Worm (Caenorhabditis elegans) whole organism, L2 larva: ENCODE data around the gene arp-1.

ENCODE experiments used
- C34F6.9 ChIP-seq: fragments of 150-350 bp; optimal IDR thresholded peaks from 2 replicates; lab custom pipeline; 2014; ENCODE audit warnings: missing biosample characterization, missing genetic modification characterization
- F13H6.1 ChIP-seq: sonication (generic microtip); optimal IDR thresholded peaks from 2 replicates; lab custom pipeline; 2016; ENCODE audit warnings: missing genetic modification characterization, missing compliant biosample characterization
- R02D3.7 ChIP-seq: fragments of 150-350 bp; optimal IDR thresholded peaks from 2 replicates; lab custom pipeline; 2014; ENCODE audit warnings: missing biosample characterization, missing genetic modification characterization
- Y55F3AM.14 ChIP-seq: fragments of 200-800 bp; sonication (Bioruptor generic); optimal IDR thresholded peaks from 2 replicates; lab custom pipeline; 2018; ENCODE audit warnings: mild to moderate bottlenecking, missing genetic modification characterization, missing compliant biosample characterization
- ZK546.5 ChIP-seq: sonication (generic microtip); optimal IDR thresholded peaks from 2 replicates; lab custom pipeline; 2017; ENCODE audit warnings: missing biosample characterization, missing genetic modification characterization
- alr-1 ChIP-seq: fragments of 150-350 bp; optimal IDR thresholded peaks from 2 replicates; lab custom pipeline; 2014; ENCODE audit warnings: missing biosample characterization, missing genetic modification characterization
- aly-2 ChIP-seq: fragments of 150-350 bp; optimal IDR thresholded peaks from 2 replicates; lab custom pipeline; 2014; ENCODE audit warnings: missing biosample characterization, missing genetic modification characterization
- ama-1 ChIP-seq: fragments of 150-350 bp; optimal IDR thresholded peaks from 2 replicates; lab custom pipeline; 2018; ENCODE audit warnings: inconsistent platforms
- blmp-1 ChIP-seq: sonication (generic microtip); optimal IDR thresholded peaks from 2 replicates; lab custom pipeline; 2017; ENCODE audit warnings: missing genetic modification characterization, mild to moderate bottlenecking, missing compliant biosample characterization, antibody characterized with exemption, moderate library complexity; ENCODE audit not compliant: insufficient read depth
- ceh-16 ChIP-seq: fragments of 150-350 bp; optimal IDR thresholded peaks from 2 replicates; lab custom pipeline; 2014; ENCODE audit warnings: missing biosample characterization, missing genetic modification characterization
- ceh-82 ChIP-seq: fragments of 150-350 bp; optimal IDR thresholded peaks from 2 replicates; lab custom pipeline; 2014; ENCODE audit warnings: missing biosample characterization, missing genetic modification characterization
- crh-2 ChIP-seq: sonication (generic microtip); optimal IDR thresholded peaks from 2 replicates; lab custom pipeline; 2017; ENCODE audit warnings: missing biosample characterization, missing genetic modification characterization
- dmd-4 ChIP-seq: sonication (generic microtip); optimal IDR thresholded peaks from 2 replicates; lab custom pipeline; 2017; ENCODE audit warnings: missing biosample characterization, missing genetic modification characterization
- egl-27 ChIP-seq: sonication (generic microtip); optimal IDR thresholded peaks from 3 replicates; lab custom pipeline; 2017; ENCODE audit warnings: missing biosample characterization, missing genetic modification reagents, missing genetic modification characterization
- elt-1 ChIP-seq: fragments of 150-350 bp; optimal IDR thresholded peaks from 2 replicates; lab custom pipeline; 2014; ENCODE audit warnings: missing biosample characterization, missing genetic modification characterization
- elt-3 ChIP-seq: sonication (generic microtip); optimal IDR thresholded peaks from 2 replicates; lab custom pipeline; 2017; ENCODE audit warnings: missing biosample characterization, missing genetic modification characterization
- fos-1 ChIP-seq: fragments of 150-350 bp; optimal IDR thresholded peaks from 2 replicates; lab custom pipeline; 2014; ENCODE audit warnings: missing biosample characterization, missing genetic modification characterization
- gmeb-1 ChIP-seq: fragments of 150-350 bp; optimal IDR thresholded peaks from 2 replicates; lab custom pipeline; 2014; ENCODE audit warnings: missing biosample characterization, missing genetic modification characterization
- lin-11 ChIP-seq: fragments of 150-350 bp; sonication (generic microtip); optimal IDR thresholded peaks from 2 replicates; lab custom pipeline; 2014; ENCODE audit warnings: missing biosample characterization, missing genetic modification characterization, inconsistent platforms, mixed read lengths
- lin-13 ChIP-seq: fragments of 150-350 bp; optimal IDR thresholded peaks from 2 replicates; lab custom pipeline; 2014; ENCODE audit warnings: missing biosample characterization, missing genetic modification reagents, missing genetic modification characterization
- lin-39 ChIP-seq: fragments of 150-350 bp; optimal IDR thresholded peaks from 2 replicates; lab custom pipeline; 2014; ENCODE audit warnings: missing biosample characterization, missing genetic modification reagents, missing genetic modification characterization
- lsy-2 ChIP-seq, 2 experiments: fragments of 150-350 bp in 1 of 2; sonication (generic microtip) in 1 of 2; optimal IDR thresholded peaks; 2 replicates each; lab custom pipeline; 2014 to 2017; ENCODE audit warnings: missing biosample characterization in 2 of 2, missing genetic modification characterization in 2 of 2
- mab-5 ChIP-seq: fragments of 150-350 bp; optimal IDR thresholded peaks from 2 replicates; lab custom pipeline; 2014; ENCODE audit warnings: missing biosample characterization, missing genetic modification characterization
- mbf-1 ChIP-seq: sonication (generic microtip); optimal IDR thresholded peaks from 2 replicates; lab custom pipeline; 2017; ENCODE audit warnings: missing biosample characterization, missing genetic modification characterization
- mdl-1 ChIP-seq, 2 experiments: fragments of 150-350 bp in 1 of 2; sonication (generic microtip) in 1 of 2; optimal IDR thresholded peaks; 2 replicates each; lab custom pipeline; 2017; ENCODE audit warnings: missing biosample characterization in 2 of 2, missing genetic modification characterization in 2 of 2
- nhr-10 ChIP-seq: sonication (generic microtip); optimal IDR thresholded peaks from 2 replicates; lab custom pipeline; 2017; ENCODE audit warnings: missing biosample characterization, missing genetic modification characterization
- nhr-11 ChIP-seq: fragments of 150-350 bp; optimal IDR thresholded peaks from 2 replicates; lab custom pipeline; 2014; ENCODE audit warnings: missing biosample characterization, missing genetic modification characterization
- nhr-12 ChIP-seq: fragments of 150-350 bp; optimal IDR thresholded peaks from 2 replicates; lab custom pipeline; 2014; ENCODE audit warnings: missing biosample characterization, missing genetic modification characterization
- nhr-129 ChIP-seq: fragments of 150-350 bp; optimal IDR thresholded peaks from 2 replicates; lab custom pipeline; 2014; ENCODE audit warnings: missing biosample characterization, missing genetic modification characterization
- nhr-21 ChIP-seq: fragments of 150-350 bp; optimal IDR thresholded peaks from 2 replicates; lab custom pipeline; 2014; ENCODE audit warnings: missing biosample characterization, missing genetic modification characterization
- nhr-23 ChIP-seq: fragments of 150-350 bp; optimal IDR thresholded peaks from 2 replicates; lab custom pipeline; 2014; ENCODE audit warnings: missing biosample characterization, missing genetic modification reagents, missing genetic modification characterization
- nhr-237 ChIP-seq: fragments of 150-350 bp; optimal IDR thresholded peaks from 2 replicates; lab custom pipeline; 2014; ENCODE audit warnings: missing biosample characterization, missing genetic modification characterization
- nhr-25 ChIP-seq: fragments of 150-350 bp; sonication (generic microtip); optimal IDR thresholded peaks from 3 replicates; lab custom pipeline; 2014; ENCODE audit warnings: missing biosample characterization, missing genetic modification characterization
- nhr-6 ChIP-seq: fragments of 150-350 bp; optimal IDR thresholded peaks from 2 replicates; lab custom pipeline; 2014; ENCODE audit warnings: missing biosample characterization, missing genetic modification characterization
- nhr-77 ChIP-seq: fragments of 150-350 bp; optimal IDR thresholded peaks from 2 replicates; lab custom pipeline; 2014; ENCODE audit warnings: missing biosample characterization, missing genetic modification characterization
- peb-1 ChIP-seq: fragments of 150-350 bp; optimal IDR thresholded peaks from 2 replicates; lab custom pipeline; 2014; ENCODE audit warnings: missing biosample characterization, missing genetic modification characterization
- sem-4 ChIP-seq: fragments of 150-350 bp; optimal IDR thresholded peaks from 2 replicates; lab custom pipeline; 2014; ENCODE audit warnings: missing biosample characterization, missing genetic modification reagents, missing genetic modification characterization
- skn-1 ChIP-seq: sonication (generic microtip); optimal IDR thresholded peaks from 2 replicates; lab custom pipeline; 2017; ENCODE audit warnings: missing biosample characterization, missing genetic modification characterization
- sma-3 ChIP-seq: sonication (generic microtip); optimal IDR thresholded peaks from 2 replicates; lab custom pipeline; 2016; ENCODE audit warnings: missing genetic modification reagents, missing genetic modification characterization, missing compliant biosample characterization
- sma-9 ChIP-seq, 2 experiments: fragments of 150-350 bp in 1 of 2; sonication (generic microtip) in 1 of 2; optimal IDR thresholded peaks; 2 replicates each; lab custom pipeline; 2014 to 2016; ENCODE audit warnings: missing genetic modification characterization in 2 of 2, mild to moderate bottlenecking in 1 of 2, missing biosample characterization in 1 of 2, missing compliant biosample characterization in 1 of 2, missing genetic modification reagents in 1 of 2, moderate library complexity in 1 of 2
- snpc-4 ChIP-seq: fragments of 150-350 bp; optimal IDR thresholded peaks from 2 replicates; lab custom pipeline; 2014; ENCODE audit warnings: missing biosample characterization, missing genetic modification characterization
- unc-39 ChIP-seq: fragments of 150-350 bp; optimal IDR thresholded peaks from 2 replicates; lab custom pipeline; 2014; ENCODE audit warnings: missing biosample characterization, missing genetic modification characterization
- unc-55 ChIP-seq: fragments of 150-350 bp; sonication (generic microtip); optimal IDR thresholded peaks from 3 replicates; lab custom pipeline; 2014; ENCODE audit warnings: missing biosample characterization, missing genetic modification reagents, missing genetic modification characterization
- unc-62 ChIP-seq: fragments of 150-350 bp; optimal IDR thresholded peaks from 2 replicates; lab custom pipeline; 2014; ENCODE audit warnings: missing biosample characterization, missing genetic modification reagents, missing genetic modification characterization
- zag-1 ChIP-seq: fragments of 150-350 bp; optimal IDR thresholded peaks from 2 replicates; lab custom pipeline; 2014; ENCODE audit warnings: missing biosample characterization, missing genetic modification characterization
- ztf-1 ChIP-seq: fragments of 200-800 bp; sonication (Bioruptor generic); conservative IDR thresholded peaks from 2 replicates; pipeline ENCODE4 v1.3.6; 2022; ENCODE audit warnings: missing genetic modification characterization, missing compliant biosample characterization
- ztf-11 ChIP-seq: sonication (generic microtip); optimal IDR thresholded peaks from 2 replicates; lab custom pipeline; 2017; ENCODE audit warnings: missing biosample characterization, missing genetic modification characterization
- ztf-4 ChIP-seq: fragments of 150-350 bp; optimal IDR thresholded peaks from 2 replicates; lab custom pipeline; 2014; ENCODE audit warnings: missing biosample characterization, missing genetic modification characterization

Gene arp-1

DNA sequence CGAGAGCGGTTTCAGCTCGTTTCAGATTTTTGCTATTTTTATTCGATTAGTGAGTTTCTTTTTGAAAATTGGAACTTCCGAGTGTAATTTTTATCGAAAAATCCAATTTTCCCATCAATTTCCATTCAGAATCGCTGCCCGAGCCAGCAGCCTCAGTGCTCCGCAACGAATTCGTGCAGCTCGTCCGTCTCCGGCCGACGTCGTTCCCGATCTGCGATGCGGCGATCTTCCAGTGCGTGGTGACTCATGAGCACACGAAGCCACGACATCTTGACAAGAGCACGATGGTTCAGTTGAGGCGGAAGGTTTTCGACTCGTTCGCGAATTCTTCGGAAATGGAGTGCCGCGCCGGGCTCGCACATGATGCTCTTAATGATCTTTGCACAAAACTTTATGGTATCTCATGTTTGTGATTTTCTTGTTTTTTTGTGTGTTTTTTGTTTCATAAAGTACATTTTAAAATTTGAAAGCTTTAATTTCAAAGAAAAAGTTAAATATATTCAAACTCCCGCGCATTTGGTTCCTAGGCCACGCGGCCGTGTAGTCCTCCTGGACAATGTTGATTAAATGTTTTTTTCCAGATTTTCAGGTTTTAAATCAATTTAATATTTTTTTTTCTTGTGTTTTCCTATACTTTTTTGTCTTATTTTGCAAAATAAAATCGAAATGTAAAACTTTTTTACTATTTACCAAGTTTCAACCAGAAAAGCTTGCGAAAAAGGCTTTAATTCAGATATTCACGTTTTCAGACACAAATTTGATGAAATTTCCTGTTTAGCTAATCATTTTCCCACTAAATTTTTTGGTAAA, 30.8 kb upstream of the arp-1 start:
- no peak for TF ChIP-seq nhr-11 (tag; lab: Kevin White, UChicago)
- peak; percentile 32 for TF ChIP-seq crh-2 (tag; lab: Kevin White, UChicago)
- TF ChIP-seq lin-13 (GFP tag; lab: Kevin White, UChicago), result peak; percentile 53
- TF ChIP-seq blmp-1 (tag; lab: Kevin White, UChicago), result no peak
- no peak for TF ChIP-seq nhr-6 (tag; lab: Kevin White, UChicago)
- no peak for TF ChIP-seq dmd-4 (tag; lab: Kevin White, UChicago)
- TF ChIP-seq egl-27 (tag; lab: Kevin White, UChicago), result no peak
- no peak for TF ChIP-seq sem-4
- TF ChIP-seq ztf-11, result no peak
- TF ChIP-seq elt-1, result no peak
- no peak for TF ChIP-seq sma-9 (GFP tag; optimal IDR thresholded peaks at IDR 0.05; lab: Kevin White, UChicago)
- no peak for TF ChIP-seq sma-9 (tag; optimal IDR thresholded peaks at IDR 0.05; lab: Kevin White, UChicago)
- no peak for TF ChIP-seq nhr-237 (tag; lab: Kevin White, UChicago)
- TF ChIP-seq unc-62 (GFP tag; lab: Kevin White, UChicago), result no peak
- peak; percentile 76 for TF ChIP-seq sma-3 (GFP tag; lab: Kevin White, UChicago)
- TF ChIP-seq alr-1 (tag; lab: Kevin White, UChicago), result no peak
- TF ChIP-seq ztf-4, result no peak
- peak; percentile 62 to 78 for TF ChIP-seq lsy-2 (tag; optimal IDR thresholded peaks at IDR 0.05; lab: Kevin White, UChicago)
- no peak for TF ChIP-seq ZK546.5
- TF ChIP-seq F13H6.1 (tag; lab: Kevin White, UChicago), result peak; percentile 61
- TF ChIP-seq unc-55 (GFP tag; lab: Kevin White, UChicago), result peak; percentile 60
- no peak for TF ChIP-seq lin-39
- TF ChIP-seq Y55F3AM.14 (GFP tag; lab: Kevin White, UChicago), result no peak
- TF ChIP-seq unc-39 (tag; lab: Kevin White, UChicago), result no peak
- TF ChIP-seq nhr-12, result no peak
- TF ChIP-seq nhr-129 (tag; lab: Kevin White, UChicago), result no peak
- TF ChIP-seq snpc-4, result peak; percentile 9
- peak; percentile 27 for TF ChIP-seq C34F6.9 (tag; lab: Kevin White, UChicago)
- no peak for TF ChIP-seq zag-1 (tag; lab: Kevin White, UChicago)
- TF ChIP-seq mbf-1, result no peak
- TF ChIP-seq nhr-77, result no peak
- no peak for TF ChIP-seq nhr-23 (tag; lab: Kevin White, UChicago)
- no peak for TF ChIP-seq ceh-82 (tag; lab: Kevin White, UChicago)
- no peak for TF ChIP-seq peb-1
- TF ChIP-seq elt-3 (tag; lab: Kevin White, UChicago), result no peak
- no peak for TF ChIP-seq lin-11
- TF ChIP-seq nhr-10 (tag; lab: Kevin White, UChicago), result no peak
- no peak for TF ChIP-seq ceh-16 (tag; lab: Kevin White, UChicago)
- TF ChIP-seq skn-1, result no peak
- peak; percentile 15 for TF ChIP-seq mab-5 (tag; lab: Kevin White, UChicago)
- TF ChIP-seq fos-1 (tag; lab: Kevin White, UChicago), result no peak
- TF ChIP-seq mdl-1 (tag; optimal IDR thresholded peaks at IDR 0.05; lab: Kevin White, UChicago), result no peak
- TF ChIP-seq ama-1 (lab: Kevin White, UChicago), result no peak
- peak; percentile 14 for TF ChIP-seq nhr-25 (tag; lab: Kevin White, UChicago)
- TF ChIP-seq gmeb-1, result peak; percentile 94
- TF ChIP-seq ztf-1, result no peak
- TF ChIP-seq R02D3.7 (tag; lab: Kevin White, UChicago), result no peak
- TF ChIP-seq aly-2 (tag; lab: Kevin White, UChicago), result no peak
- no peak for TF ChIP-seq nhr-21
